Worm (Caenorhabditis elegans): ENCODE measurements around the gene F34H10.3.

ce11 chrX:9597299-9597698 lies 37.5 kb downstream of the F34H10.3 start:
- TF ChIP-seq ztf-23 (GFP tag; IDR thresholded peaks at IDR 0.05) (no peak), ref-1 (GFP tag; conservative IDR thresholded peaks at IDR 0.05) (no peak), med-1 (GFP tag; optimal IDR thresholded peaks at IDR 0.05; ENCODE audit: insufficient read depth) (no peak), T22C8.4 (GFP tag; IDR thresholded peaks at IDR 0.05) (no peak), ztf-29 (GFP tag; IDR thresholded peaks at IDR 0.05) (no peak)
